Worm (Caenorhabditis elegans): ENCODE data around the gene prkl-1.

prkl-1 gene

ce11 chrIV:6971213-6971612 lies 15.5 kb downstream of the prkl-1 start, which contains the start of gene ZK381.62:
Gene ZK381.62 (minus strand): TSS chrIV:6971313.
- TF ChIP-seq aha-1 (tag), result peak; percentile 33
- no peak for TF ChIP-seq hlh-11 (tag; optimal IDR thresholded peaks at IDR 0.05)

ce11 chrIV:6970271-6970670 lies 16.5 kb downstream of the prkl-1 start, which contains the start of gene ZK381.8:
Gene ZK381.8 (minus strand): TSS chrIV:6970371.
- TF ChIP-seq aly-2 (tag; optimal IDR thresholded peaks at IDR 0.05) (no peak), nhr-6 (tag; optimal IDR thresholded peaks at IDR 0.05) (no peak), snpc-1.2 (GFP tag; IDR thresholded peaks at IDR 0.05) (no peak), ceh-32 (tag; optimal IDR thresholded peaks at IDR 0.05; ENCODE audit: poor library complexity) (no peak), tra-1 (GFP tag; IDR thresholded peaks at IDR 0.05) (no peak), lin-1 (GFP tag; IDR thresholded peaks at IDR 0.05) (no peak), ctbp-1 (GFP tag; IDR thresholded peaks at IDR 0.05) (no peak), nhr-42 (GFP tag; IDR thresholded peaks at IDR 0.05) (no peak), attf-4 (tag; optimal IDR thresholded peaks at IDR 0.05) (no peak), ceh-44 (GFP tag; IDR thresholded peaks at IDR 0.05) (no peak), fos-1 (tag; optimal IDR thresholded peaks at IDR 0.05) (no peak), ceh-82 (tag; optimal IDR thresholded peaks at IDR 0.05) (no peak), snpc-4 (tag; optimal IDR thresholded peaks at IDR 0.05) (no peak), mep-1 (tag; optimal IDR thresholded peaks at IDR 0.05) (no peak), hmg-1.1 (GFP tag; IDR thresholded peaks at IDR 0.05) (no peak), Y5F2A.4 (GFP tag; optimal IDR thresholded peaks at IDR 0.05) (no peak), ama-1 (optimal IDR thresholded peaks at IDR 0.05) (no peak), dmd-6 (GFP tag; IDR thresholded peaks at IDR 0.05) (no peak), lin-29 (GFP tag; IDR thresholded peaks at IDR 0.05) (no peak), gei-8 (GFP tag; optimal IDR thresholded peaks at IDR 0.05) (no peak)

ce11 chrIV:6965192-6965591 lies 21.5 kb downstream of the prkl-1 start, which contains the start of gene ZK381.2:
Gene ZK381.2 (plus strand): TSS chrIV:6965492.
- no peak for TF ChIP-seq zip-2 (tag; optimal IDR thresholded peaks at IDR 0.05)
- no peak for TF ChIP-seq lin-38 (GFP tag; IDR thresholded peaks at IDR 0.05)
- no peak for TF ChIP-seq lin-29 (GFP tag; IDR thresholded peaks at IDR 0.05)
- no peak for TF ChIP-seq zfp-3 (GFP tag; conservative IDR thresholded peaks at IDR 0.05)
- no peak for TF ChIP-seq mes-2 (tag; optimal IDR thresholded peaks at IDR 0.05; ENCODE audit: poor library complexity, severe bottlenecking)
- TF ChIP-seq ces-1 (GFP tag; optimal IDR thresholded peaks at IDR 0.05), result no peak
- no peak for TF ChIP-seq dmd-8 (GFP tag; IDR thresholded peaks at IDR 0.05)

- TF ChIP-seq hmg-1.1 (GFP tag; IDR thresholded peaks at IDR 0.05) (no peak), daf-19 (GFP tag; conservative IDR thresholded peaks at IDR 0.05) (no peak), F10B5.3 (tag; optimal IDR thresholded peaks at IDR 0.05) (no peak), ceh-20 (GFP tag; IDR thresholded peaks at IDR 0.05) (no peak), zip-11 (GFP tag; IDR thresholded peaks at IDR 0.05) (no peak), zfp-3 (GFP tag; conservative IDR thresholded peaks at IDR 0.05) (no peak), php-3 (GFP tag; IDR thresholded peaks at IDR 0.05) (no peak), attf-4 (tag; optimal IDR thresholded peaks at IDR 0.05) (no peak), unc-39 (tag; optimal IDR thresholded peaks at IDR 0.05) (no peak), nhr-28 (tag; optimal IDR thresholded peaks at IDR 0.05) (no peak), ceh-44 (GFP tag; IDR thresholded peaks at IDR 0.05) (no peak), madf-5 (GFP tag; IDR thresholded peaks at IDR 0.05) (no peak), pqm-1 (tag; optimal IDR thresholded peaks at IDR 0.05) (no peak), nhr-237 (tag; optimal IDR thresholded peaks at IDR 0.05) (no peak), ceh-32 (tag; optimal IDR thresholded peaks at IDR 0.05; ENCODE audit: poor library complexity) (no peak), lin-39 (tag; optimal IDR thresholded peaks at IDR 0.05) (no peak), nhr-48 (tag; optimal IDR thresholded peaks at IDR 0.05) (no peak), hlh-11 (tag; optimal IDR thresholded peaks at IDR 0.05) (no peak), nhr-10 (tag; optimal IDR thresholded peaks at IDR 0.05) (no peak)
Observed at ce11 chrIV:6964508-6964907, 22.2 kb downstream of the prkl-1 start, which contains the start of gene B0478.3. Gene B0478.3 (minus strand): TSS chrIV:6964608.
